Fruit fly (Drosophila melanogaster) whole organism, embryonic: ENCODE results near the gene ND-39.

Experiments used
- Abd-B ChIP-seq: fragments of 200-800 bp; sonication (Bioruptor generic); optimal IDR thresholded peaks from 2 replicates; lab custom pipeline; 2018; ENCODE audit warnings: missing biosample characterization, mild to moderate bottlenecking, missing genetic modification characterization, moderate library complexity
- Awh ChIP-seq: fragments of 200-800 bp; sonication (Bioruptor generic); IDR thresholded peaks from 2 replicates; pipeline ENCODE4, ENCODE4 v1.3.6; 2022; ENCODE audit warnings: missing biosample characterization, missing genetic modification characterization
- B-H2 ChIP-seq: fragments of 200-800 bp; sonication (Bioruptor generic); optimal IDR thresholded peaks from 2 replicates; lab custom pipeline; 2018; ENCODE audit warnings: missing biosample characterization, mild to moderate bottlenecking, missing genetic modification characterization
- CG10274 ChIP-seq: fragments of 200-800 bp; sonication (Bioruptor generic); optimal IDR thresholded peaks from 3 replicates; lab custom pipeline; 2017; ENCODE audit warnings: missing biosample characterization, mild to moderate bottlenecking, missing genetic modification characterization
- CG10959 ChIP-seq: fragments of 200-800 bp; sonication (Bioruptor generic); IDR thresholded peaks from 2 replicates; pipeline ENCODE4 v1.3.6; 2022; ENCODE audit warnings: missing biosample characterization, missing genetic modification characterization
- CG11504 ChIP-seq: fragments of 200-800 bp; sonication (Bioruptor generic); optimal IDR thresholded peaks from 3 replicates; lab custom pipeline; 2019; ENCODE audit warnings: missing biosample characterization, mild to moderate bottlenecking, missing genetic modification characterization, moderate library complexity
- CG12104 ChIP-seq: fragments of 200-800 bp; sonication (Bioruptor generic); optimal IDR thresholded peaks from 3 replicates; lab custom pipeline; 2016; ENCODE audit warnings: missing biosample characterization, missing genetic modification characterization
- CG12299 ChIP-seq: fragments of 200-800 bp; sonication (Bioruptor generic); optimal IDR thresholded peaks from 2 replicates; lab custom pipeline; 2018; ENCODE audit warnings: missing biosample characterization, mild to moderate bottlenecking, missing genetic modification characterization
- CG1233 ChIP-seq: fragments of 200-800 bp; sonication (Bioruptor generic); optimal IDR thresholded peaks from 4 replicates; lab custom pipeline; 2018; ENCODE audit warnings: missing biosample characterization, mild to moderate bottlenecking, missing genetic modification characterization
- CG13296 ChIP-seq: fragments of 200-800 bp; sonication (Bioruptor generic); optimal IDR thresholded peaks from 3 replicates; lab custom pipeline; 2018; ENCODE audit warnings: missing biosample characterization, mild to moderate bottlenecking, missing genetic modification characterization
- CG15073 ChIP-seq: fragments of 200-800 bp; sonication (Bioruptor generic); optimal IDR thresholded peaks from 2 replicates; lab custom pipeline; 2016; ENCODE audit warnings: missing biosample characterization, missing genetic modification characterization
- CG15269 ChIP-seq: fragments of 200-800 bp; sonication (Bioruptor generic); optimal IDR thresholded peaks from 2 replicates; lab custom pipeline; 2018; ENCODE audit warnings: missing biosample characterization, mild to moderate bottlenecking, missing genetic modification characterization, moderate library complexity
- CG17612 ChIP-seq: fragments of 200-800 bp; sonication (Bioruptor generic); IDR thresholded peaks from 2 replicates; pipeline ENCODE4 v1.3.6; 2022; ENCODE audit warnings: missing biosample characterization, missing genetic modification characterization
- CG18476 ChIP-seq: fragments of 200-800 bp; sonication (Bioruptor generic); optimal IDR thresholded peaks from 2 replicates; lab custom pipeline; 2016; ENCODE audit warnings: missing biosample characterization, mild to moderate bottlenecking, missing genetic modification characterization
- CG18619 ChIP-seq: fragments of 200-800 bp; sonication (Bioruptor generic); optimal IDR thresholded peaks from 3 replicates; lab custom pipeline; 2017; ENCODE audit warnings: missing biosample characterization, mild to moderate bottlenecking, missing genetic modification characterization
- CG31388 ChIP-seq: fragments of 200-800 bp; sonication (Bioruptor generic); optimal IDR thresholded peaks from 2 replicates; lab custom pipeline; 2016; ENCODE audit warnings: missing biosample characterization, missing genetic modification characterization
- CG34422 ChIP-seq: fragments of 200-800 bp; sonication (Bioruptor generic); IDR thresholded peaks from 3 replicates; pipeline ENCODE4 v1.3.6; 2022; ENCODE audit warnings: missing biosample characterization, missing genetic modification characterization
- CG3995 ChIP-seq: fragments of 200-800 bp; sonication (Bioruptor generic); optimal IDR thresholded peaks from 3 replicates; lab custom pipeline; 2016; ENCODE audit warnings: missing biosample characterization, missing genetic modification characterization
- CG4707 ChIP-seq: fragments of 200-800 bp; sonication (Bioruptor generic); optimal IDR thresholded peaks from 2 replicates; lab custom pipeline; 2018; ENCODE audit warnings: missing biosample characterization, mild to moderate bottlenecking, missing genetic modification characterization, moderate library complexity
- CG7963 ChIP-seq: fragments of 200-800 bp; sonication (Bioruptor generic); IDR thresholded peaks from 3 replicates; pipeline ENCODE4 v1.3.6; 2022; ENCODE audit warnings: missing biosample characterization, missing genetic modification characterization; ENCODE audit not compliant: partially characterized antibody
- Camta ChIP-seq: fragments of 200-800 bp; sonication (Bioruptor generic); optimal IDR thresholded peaks from 2 replicates; lab custom pipeline; 2016; ENCODE audit warnings: missing biosample characterization, missing genetic modification characterization
- D ChIP-seq, 2 experiments: fragments of 200-800 bp in 1 of 2; fragments of >200 bp in 1 of 2; sonication (Bioruptor generic) in 1 of 2; optimal IDR thresholded peaks; 2 replicates in 1 of 2; 3 replicates in 1 of 2; lab custom pipeline; 2017; ENCODE audit warnings: mild to moderate bottlenecking in 1 of 2, missing biosample characterization in 1 of 2, missing genetic modification characterization in 1 of 2, missing genetic modification reagents in 1 of 2
- E2f2 ChIP-seq: fragments of 200-800 bp; sonication (Bioruptor generic); IDR thresholded peaks from 2 replicates; pipeline ENCODE4 v1.3.6; 2022; ENCODE audit warnings: missing biosample characterization, missing genetic modification characterization
- Gsc ChIP-seq: fragments of 200-800 bp; sonication (Bioruptor generic); IDR thresholded peaks from 2 replicates; pipeline ENCODE4 v1.3.6; 2022; ENCODE audit warnings: missing biosample characterization, missing genetic modification characterization
- Hr78 ChIP-seq, 2 experiments: fragments of 200-800 bp in 1 of 2; fragments of >200 bp in 1 of 2; sonication (Bioruptor generic) in 1 of 2; optimal IDR thresholded peaks; 2 replicates each; lab custom pipeline; 2017 to 2019; ENCODE audit warnings: missing biosample characterization in 2 of 2, missing genetic modification characterization in 2 of 2, mild to moderate bottlenecking in 1 of 2, moderate library complexity in 1 of 2
- Med ChIP-seq: fragments of 200-800 bp; sonication (Bioruptor generic); peaks from one replicate; lab custom pipeline; 2016; ENCODE audit warnings: missing biosample characterization, missing genetic modification characterization, mild to moderate bottlenecking, inconsistent platforms, moderate library complexity
- Meics ChIP-seq: fragments of 200-800 bp; sonication (Bioruptor generic); optimal IDR thresholded peaks from 2 replicates; lab custom pipeline; 2017; ENCODE audit warnings: missing biosample characterization, mild to moderate bottlenecking, missing genetic modification characterization
- Myb ChIP-seq: fragments of 200-800 bp; sonication (Bioruptor generic); optimal IDR thresholded peaks from 2 replicates; lab custom pipeline; 2016; ENCODE audit warnings: missing biosample characterization, missing genetic modification characterization
- Ptx1 ChIP-seq: fragments of 200-800 bp; sonication (Bioruptor generic); IDR thresholded peaks from 2 replicates; pipeline ENCODE4 v1.3.6; 2022; ENCODE audit warnings: missing biosample characterization, missing genetic modification characterization
- ara ChIP-seq: fragments of 200-800 bp; sonication (Bioruptor generic); IDR thresholded peaks from 2 replicates; pipeline ENCODE4 v1.3.6; 2022; ENCODE audit warnings: missing biosample characterization, missing genetic modification characterization
- caup ChIP-seq: fragments of 200-800 bp; sonication (Bioruptor generic); optimal IDR thresholded peaks from 3 replicates; lab custom pipeline; 2017; ENCODE audit warnings: missing biosample characterization, mild to moderate bottlenecking, missing genetic modification characterization, moderate library complexity; ENCODE audit not compliant: severe bottlenecking
- en ChIP-seq: fragments of 200-800 bp; sonication (Bioruptor generic); optimal IDR thresholded peaks from 2 replicates; lab custom pipeline; 2016; ENCODE audit warnings: missing biosample characterization, missing genetic modification characterization
- ewg ChIP-seq: fragments of 200-800 bp; sonication (Bioruptor generic); optimal IDR thresholded peaks from 3 replicates; lab custom pipeline; 2017; ENCODE audit warnings: mild to moderate bottlenecking, missing biosample characterization, missing genetic modification reagents, missing genetic modification characterization
- exex ChIP-seq: fragments of 200-800 bp; sonication (Bioruptor generic); optimal IDR thresholded peaks from 4 replicates; lab custom pipeline; 2018; ENCODE audit warnings: missing biosample characterization, mild to moderate bottlenecking, missing genetic modification characterization, moderate library complexity
- ftz-f1 ChIP-seq: fragments of 200-800 bp; sonication (Bioruptor generic); optimal IDR thresholded peaks from 2 replicates; lab custom pipeline; 2016; ENCODE audit warnings: missing biosample characterization, missing genetic modification characterization
- ken ChIP-seq: fragments of 200-800 bp; sonication (Bioruptor generic); IDR thresholded peaks from 3 replicates; pipeline ENCODE4 v1.3.6; 2022; ENCODE audit warnings: missing biosample characterization, missing genetic modification characterization
- mam ChIP-seq: fragments of 200-800 bp; sonication (Bioruptor generic); optimal IDR thresholded peaks from 3 replicates; lab custom pipeline; 2016; ENCODE audit warnings: missing biosample characterization, missing genetic modification characterization
- nerfin-1 ChIP-seq: fragments of 200-800 bp; sonication (Bioruptor generic); optimal IDR thresholded peaks from 3 replicates; lab custom pipeline; 2019; ENCODE audit warnings: missing biosample characterization, mild to moderate bottlenecking, missing genetic modification characterization, moderate library complexity
- org-1 ChIP-seq: fragments of 200-800 bp; sonication (Bioruptor generic); optimal IDR thresholded peaks from 2 replicates; lab custom pipeline; 2017; ENCODE audit warnings: missing biosample characterization, missing genetic modification characterization
- pho ChIP-seq: fragments of 200-800 bp; sonication (Bioruptor generic); optimal IDR thresholded peaks from 2 replicates; lab custom pipeline; 2016; ENCODE audit warnings: missing biosample characterization, missing genetic modification characterization
- ranshi ChIP-seq: fragments of 200-800 bp; sonication (Bioruptor generic); IDR thresholded peaks from 2 replicates; pipeline ENCODE4 v1.3.6; 2022; ENCODE audit warnings: missing biosample characterization, missing genetic modification characterization
- sd ChIP-seq: fragments of 200-800 bp; sonication (Bioruptor generic); optimal IDR thresholded peaks from 3 replicates; lab custom pipeline; 2018; ENCODE audit warnings: missing biosample characterization, mild to moderate bottlenecking, missing genetic modification characterization, moderate library complexity
- sens ChIP-seq: fragments of 200-800 bp; sonication (Bioruptor generic); peaks from one replicate; lab custom pipeline; 2016; ENCODE audit warnings: missing biosample characterization, missing genetic modification characterization
- seq ChIP-seq: fragments of 200-800 bp; sonication (Bioruptor generic); IDR thresholded peaks from 2 replicates; pipeline ENCODE4 v1.3.6; 2022; ENCODE audit warnings: missing biosample characterization, missing genetic modification characterization
- slou ChIP-seq: fragments of 200-800 bp; sonication (Bioruptor generic); optimal IDR thresholded peaks from 3 replicates; lab custom pipeline; 2016; ENCODE audit warnings: missing biosample characterization, missing genetic modification characterization
- stwl ChIP-seq: fragments of 200-800 bp; sonication (Bioruptor generic); optimal IDR thresholded peaks from 3 replicates; lab custom pipeline; 2018; ENCODE audit warnings: missing biosample characterization, mild to moderate bottlenecking, missing genetic modification characterization, moderate library complexity
- sug ChIP-seq: fragments of 200-800 bp; optimal IDR thresholded peaks from 2 replicates; lab custom pipeline; 2019; ENCODE audit warnings: missing biosample characterization, mild to moderate bottlenecking, missing genetic modification characterization, moderate library complexity
- tap ChIP-seq: fragments of 200-800 bp; optimal IDR thresholded peaks from 3 replicates; lab custom pipeline; 2019; ENCODE audit warnings: missing biosample characterization, mild to moderate bottlenecking, missing genetic modification characterization, moderate library complexity
- vfl ChIP-seq: fragments of 200-800 bp; sonication (Bioruptor generic); optimal IDR thresholded peaks from 2 replicates; lab custom pipeline; 2016; ENCODE audit warnings: missing biosample characterization, missing genetic modification characterization
- zfh2 ChIP-seq: fragments of 200-800 bp; sonication (Bioruptor generic); optimal IDR thresholded peaks from 2 replicates; lab custom pipeline; 2016; ENCODE audit warnings: missing biosample characterization, missing genetic modification characterization

The ND-39 gene

dm6 chr3L:20442674-20443313 is 49.1 kb upstream of the ND-39 start (continued):
- TF ChIP-seq ftz-f1 (GFP tag; lab: Kevin White, UChicago): no peak
- TF ChIP-seq CG11504 (tag; lab: Kevin White, UChicago): no peak
- TF ChIP-seq ken (GFP tag; lab: Robert Waterston, UW): no peak
- TF ChIP-seq en: no peak
- TF ChIP-seq CG10959 (GFP tag; lab: Robert Waterston, UW): no peak
- TF ChIP-seq CG12104 (GFP tag; lab: Kevin White, UChicago): no peak
- peak; percentile 86 for TF ChIP-seq ewg (GFP tag; lab: Kevin White, UChicago)
- TF ChIP-seq caup (GFP tag; lab: Kevin White, UChicago): no peak
- no peak for TF ChIP-seq D (optimal IDR thresholded peaks at IDR 0.05; lab: Kevin White, UChicago)
- no peak for TF ChIP-seq D (GFP tag; optimal IDR thresholded peaks at IDR 0.05; lab: Kevin White, UChicago)
- no peak for TF ChIP-seq slou
- TF ChIP-seq nerfin-1: peak; percentile 1
- TF ChIP-seq Med (GFP tag; lab: Kevin White, UChicago): peak; percentile 28
- no peak for TF ChIP-seq mam
- TF ChIP-seq exex: no peak
- no peak for TF ChIP-seq CG4707 (GFP tag; lab: Kevin White, UChicago)
- peak; percentile 64; the same call in 1 of the 2 replicates for TF ChIP-seq seq (GFP tag; lab: Robert Waterston, UW)
- no peak for TF ChIP-seq Ptx1 (GFP tag; lab: Robert Waterston, UW)
- TF ChIP-seq CG15269 (tag; lab: Kevin White, UChicago): no peak
- TF ChIP-seq B-H2 (GFP tag; lab: Kevin White, UChicago): no peak
- no peak for TF ChIP-seq CG12299 (tag; lab: Kevin White, UChicago)
- no peak for TF ChIP-seq CG10274 (GFP tag; lab: Kevin White, UChicago)
- TF ChIP-seq CG31388 (GFP tag; lab: Kevin White, UChicago): no peak
- TF ChIP-seq CG18476 (GFP tag; lab: Kevin White, UChicago): no peak
- no peak for TF ChIP-seq sug
- no peak for TF ChIP-seq E2f2 (GFP tag; lab: Robert Waterston, UW)
- TF ChIP-seq org-1 (GFP tag; lab: Kevin White, UChicago): no peak
- no peak for TF ChIP-seq CG13296 (GFP tag; lab: Kevin White, UChicago)
- no peak for TF ChIP-seq Abd-B (GFP tag; lab: Kevin White, UChicago)
- no peak for TF ChIP-seq Hr78 (GFP tag; optimal IDR thresholded peaks at IDR 0.05; lab: Kevin White, UChicago)
- no peak for TF ChIP-seq Myb (GFP tag; lab: Kevin White, UChicago)
- no peak for TF ChIP-seq vfl
- no peak for TF ChIP-seq sens (GFP tag; lab: Kevin White, UChicago)
- TF ChIP-seq zfh2 (GFP tag; lab: Kevin White, UChicago): no peak
- no peak for TF ChIP-seq tap (tag; lab: Kevin White, UChicago)
- peak; percentile 17; the same call in 1 of the 3 replicates for TF ChIP-seq CG34422 (GFP tag; lab: Robert Waterston, UW)
- no peak for TF ChIP-seq ara (GFP tag; lab: Robert Waterston, UW)
- TF ChIP-seq Gsc (GFP tag; lab: Robert Waterston, UW): no peak
- no peak for TF ChIP-seq CG18619 (GFP tag; lab: Kevin White, UChicago)
- no peak for TF ChIP-seq stwl (tag; lab: Kevin White, UChicago)
- no peak for TF ChIP-seq Camta (GFP tag; lab: Kevin White, UChicago)
- no peak for TF ChIP-seq pho (GFP tag; lab: Kevin White, UChicago)
- TF ChIP-seq CG17612 (GFP tag; lab: Robert Waterston, UW): no peak
- TF ChIP-seq Meics (GFP tag; lab: Kevin White, UChicago): no peak
- peak; percentile 12 for TF ChIP-seq sd (tag; lab: Kevin White, UChicago)
- no peak for TF ChIP-seq CG7963 (GFP tag; lab: Robert Waterston, UW)
- no peak for TF ChIP-seq ranshi (GFP tag; lab: Robert Waterston, UW)
- TF ChIP-seq CG3995: no peak
- no peak for TF ChIP-seq CG15073 (GFP tag; lab: Kevin White, UChicago)
- no peak for TF ChIP-seq Awh (GFP tag; lab: Robert Waterston, UW)
- no peak for TF ChIP-seq CG1233 (GFP tag; lab: Kevin White, UChicago)
